Fruit fly (Drosophila melanogaster): ENCODE results near the gene HDAC11.

HDAC11 gene

dm6 chr3R:24829887-24830351 is 26.1 kb downstream of the HDAC11 start, which contains the start of the genes Kaz and CG43273 (continued):
- TF ChIP-seq Atf6 (GFP tag; IDR thresholded peaks at IDR 0.05) (no peak), Dll (GFP tag; IDR thresholded peaks at IDR 0.05; ENCODE audit: partially characterized antibody) (0 out of 4 replicates have a peak, but pooled peaks have one; percentile 25), fd64A (GFP tag; optimal IDR thresholded peaks at IDR 0.05) (no peak), chm (GFP tag; IDR thresholded peaks at IDR 0.05) (peak; percentile 19; the same call in 1 of the 2 replicates), CG7745 (tag; optimal IDR thresholded peaks at IDR 0.05) (no peak), CG14860 (GFP tag; IDR thresholded peaks at IDR 0.05; ENCODE audit: partially characterized antibody) (no peak), Mes4 (GFP tag; optimal IDR thresholded peaks at IDR 0.05) (no peak), Ravus (GFP tag; IDR thresholded peaks at IDR 0.05) (no peak; the same call in 1 of the 2 replicates), CG8290 (GFP tag; optimal IDR thresholded peaks at IDR 0.05) (peak; percentile 12), CG8290 (tag; optimal IDR thresholded peaks at IDR 0.05) (no peak), nerfin-1 (tag; optimal IDR thresholded peaks at IDR 0.05) (no peak), fd102C (GFP tag; optimal IDR thresholded peaks at IDR 0.05) (no peak), hb (GFP tag; IDR thresholded peaks at IDR 0.05; ENCODE audit: partially characterized antibody) (no peak), sob (GFP tag; IDR thresholded peaks at IDR 0.05) (peak; percentile 59), CG18011 (GFP tag; optimal IDR thresholded peaks at IDR 0.05) (peak; percentile 57), ewg (GFP tag; optimal IDR thresholded peaks at IDR 0.05) (peak; percentile 54), CG1603 (tag; optimal IDR thresholded peaks at IDR 0.05) (no peak), CG10267 (tag; optimal IDR thresholded peaks at IDR 0.05) (peak; percentile 68), gro (GFP tag; optimal IDR thresholded peaks at IDR 0.05) (no peak), CG2199 (GFP tag; IDR thresholded peaks at IDR 0.05) (no peak), Mad (GFP tag; optimal IDR thresholded peaks at IDR 0.05) (peak; percentile 36), eve (GFP tag; optimal IDR thresholded peaks at IDR 0.05) (no peak), Hr3 (GFP tag; optimal IDR thresholded peaks at IDR 0.05) (peak; percentile 48), CG6272 (GFP tag; IDR thresholded peaks at IDR 0.05) (peak; percentile 40; the same call in 1 of the 2 replicates), phol (tag; optimal IDR thresholded peaks at IDR 0.05) (peak; percentile 76), CG6689 (GFP tag; IDR thresholded peaks at IDR 0.05) (no peak), CG32532 (GFP tag; IDR thresholded peaks at IDR 0.05) (peak; percentile 64), CG7357 (GFP tag; IDR thresholded peaks at IDR 0.05) (no peak), gsb-n (tag; optimal IDR thresholded peaks at IDR 0.05) (no peak), CG31388 (GFP tag; optimal IDR thresholded peaks at IDR 0.05) (no peak), Xbp1 (GFP tag; optimal IDR thresholded peaks at IDR 0.05) (peak; percentile 75), CG14050 (GFP tag; IDR thresholded peaks at IDR 0.05) (no peak), CG8388 (GFP tag; optimal IDR thresholded peaks at IDR 0.05) (no peak), crol (GFP tag; IDR thresholded peaks at IDR 0.05) (no peak), HmgD (GFP tag; optimal IDR thresholded peaks at IDR 0.05) (no peak), exex (tag; optimal IDR thresholded peaks at IDR 0.05) (no peak), Ssrp (tag; optimal IDR thresholded peaks at IDR 0.05) (peak; percentile 66), CG1792 (GFP tag; optimal IDR thresholded peaks at IDR 0.05) (no peak), CG17829 (tag; optimal IDR thresholded peaks at IDR 0.05) (peak; percentile 73), so (GFP tag; IDR thresholded peaks at IDR 0.05) (no peak), ci (GFP tag; IDR thresholded peaks at IDR 0.05) (no peak), CG6254 (GFP tag; optimal IDR thresholded peaks at IDR 0.05) (peak; percentile 7), Abd-B (GFP tag; optimal IDR thresholded peaks at IDR 0.05) (peak; percentile 81), sim (GFP tag; IDR thresholded peaks at IDR 0.05) (no peak), otp (GFP tag; IDR thresholded peaks at IDR 0.05) (no peak), CG13123 (GFP tag; optimal IDR thresholded peaks at IDR 0.05) (no peak), luna (GFP tag; optimal IDR thresholded peaks at IDR 0.05) (no peak), pros (GFP tag; optimal IDR thresholded peaks at IDR 0.05) (no peak), CG4424 (GFP tag; optimal IDR thresholded peaks at IDR 0.05) (peak; percentile 51), Rx (GFP tag; IDR thresholded peaks at IDR 0.05) (no peak), Fer1 (GFP tag; optimal IDR thresholded peaks at IDR 0.05) (no peak), CG32772 (GFP tag; IDR thresholded peaks at IDR 0.05) (no peak)
